Worm (Caenorhabditis elegans): ENCODE data around the gene ddn-3.

Gene ddn-3

DNA sequence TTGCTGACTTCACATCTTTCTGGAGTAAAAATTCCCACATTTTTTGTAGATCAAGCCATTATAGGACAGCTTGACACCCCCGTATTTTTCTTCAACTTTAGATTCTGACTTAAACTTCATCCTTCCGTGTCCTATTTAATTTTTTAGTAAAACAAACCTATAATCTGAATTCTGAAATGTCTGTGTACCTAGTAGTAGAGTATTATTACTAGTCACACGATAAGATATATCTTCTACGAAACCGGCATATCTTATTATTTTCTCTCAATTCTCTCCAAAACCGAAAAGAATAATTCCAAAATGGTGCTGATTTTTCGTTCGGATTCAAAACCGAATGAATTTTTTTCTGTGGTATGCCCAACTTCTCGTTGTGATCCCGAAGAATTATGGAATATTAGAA is 16.6 kb downstream of the ddn-3 start, which contains the start of gene F14D7.9:
TSS of gene F14D7.9 (plus strand) at position 301 of the 400 bp plus-strand sequence.
- no peak for TF ChIP-seq elt-3 (tag; optimal IDR thresholded peaks at IDR 0.05)
- no peak for TF ChIP-seq egl-27 (tag; optimal IDR thresholded peaks at IDR 0.05)
- no peak for TF ChIP-seq daf-12 (tag; optimal IDR thresholded peaks at IDR 0.05)
- no peak for TF ChIP-seq mml-1 (tag; optimal IDR thresholded peaks at IDR 0.05)
- no peak for TF ChIP-seq nhr-76 (tag; optimal IDR thresholded peaks at IDR 0.05)
- TF ChIP-seq eor-1 (tag; optimal IDR thresholded peaks at IDR 0.05), result no peak
- no peak for TF ChIP-seq nhr-28 (tag; optimal IDR thresholded peaks at IDR 0.05)
- no peak for TF ChIP-seq fkh-10 (GFP tag; optimal IDR thresholded peaks at IDR 0.05)
- no peak for TF ChIP-seq lin-39 (tag; optimal IDR thresholded peaks at IDR 0.05)
- TF ChIP-seq lsy-12 (tag; optimal IDR thresholded peaks at IDR 0.05), result no peak

DNA sequence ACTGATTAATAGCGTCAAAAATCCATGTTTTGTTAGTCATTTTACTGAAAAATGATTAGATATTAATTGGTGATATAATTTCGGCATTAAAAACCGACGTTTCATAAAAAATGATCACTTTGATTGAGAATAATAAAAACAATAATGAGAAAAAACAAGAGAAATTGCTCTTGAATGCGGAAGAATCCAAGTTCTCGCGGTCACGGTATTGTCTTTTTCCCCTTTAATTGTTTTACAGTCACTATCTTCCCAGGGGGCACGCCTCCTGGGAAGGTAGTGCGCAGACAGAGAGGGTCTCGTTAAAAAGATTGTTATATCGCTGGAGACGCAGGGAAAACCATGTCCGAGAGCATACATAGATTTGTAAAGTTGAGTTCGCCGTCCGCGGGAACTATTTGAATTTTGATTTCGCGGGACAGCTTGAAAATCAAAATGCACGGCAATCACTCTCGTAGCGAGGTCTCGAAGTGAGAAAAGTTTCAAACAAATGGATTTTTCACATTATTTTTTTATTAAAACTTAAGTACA is 17.3 kb downstream of the ddn-3 start, which contains the start of gene F14D7.2:
TSS of gene F14D7.2 (minus strand) at position 51 of the 528 bp plus-strand sequence.
- TF ChIP-seq lin-39 (tag; optimal IDR thresholded peaks at IDR 0.05) (no peak), nhr-12 (tag; optimal IDR thresholded peaks at IDR 0.05) (no peak), ceh-28 (tag; optimal IDR thresholded peaks at IDR 0.05) (no peak)

- TF ChIP-seq R02D3.7 (tag; optimal IDR thresholded peaks at IDR 0.05) (no peak), nhr-77 (tag; optimal IDR thresholded peaks at IDR 0.05) (no peak), ceh-82 (tag; optimal IDR thresholded peaks at IDR 0.05) (no peak), fkh-10 (GFP tag; optimal IDR thresholded peaks at IDR 0.05) (no peak), tbx-2 (tag; optimal IDR thresholded peaks at IDR 0.05) (no peak), skn-1 (tag; optimal IDR thresholded peaks at IDR 0.05) (no peak), elt-2 (tag; optimal IDR thresholded peaks at IDR 0.05) (no peak), nhr-76 (tag; optimal IDR thresholded peaks at IDR 0.05) (no peak), unc-62 (GFP tag; optimal IDR thresholded peaks at IDR 0.05) (no peak), lin-39 (tag; optimal IDR thresholded peaks at IDR 0.05) (no peak), egl-27 (tag; optimal IDR thresholded peaks at IDR 0.05) (no peak), ZK546.5 (tag; optimal IDR thresholded peaks at IDR 0.05) (no peak), daf-12 (tag; optimal IDR thresholded peaks at IDR 0.05) (no peak), lsy-12 (tag; optimal IDR thresholded peaks at IDR 0.05) (no peak), pqm-1 (tag; optimal IDR thresholded peaks at IDR 0.05) (no peak), pha-4 (tag; optimal IDR thresholded peaks at IDR 0.05) (no peak)
Measured at ce11 chrV:14290636-14291035, 20.4 kb downstream of the ddn-3 start, which contains the start of gene F14D7.18. Gene F14D7.18 (minus strand): TSS chrV:14290736.

- TF ChIP-seq ztf-4 (tag; optimal IDR thresholded peaks at IDR 0.05) (no peak), sea-2 (GFP tag; optimal IDR thresholded peaks at IDR 0.05) (no peak), unc-39 (tag; optimal IDR thresholded peaks at IDR 0.05) (no peak), mml-1 (tag; optimal IDR thresholded peaks at IDR 0.05) (no peak), nhr-28 (tag; optimal IDR thresholded peaks at IDR 0.05) (no peak)
Measured at ce11 chrV:14289363-14289762, 21.7 kb downstream of the ddn-3 start, which contains the start of gene F14D7.1. Gene F14D7.1 (minus strand): TSS chrV:14289463.

DNA sequence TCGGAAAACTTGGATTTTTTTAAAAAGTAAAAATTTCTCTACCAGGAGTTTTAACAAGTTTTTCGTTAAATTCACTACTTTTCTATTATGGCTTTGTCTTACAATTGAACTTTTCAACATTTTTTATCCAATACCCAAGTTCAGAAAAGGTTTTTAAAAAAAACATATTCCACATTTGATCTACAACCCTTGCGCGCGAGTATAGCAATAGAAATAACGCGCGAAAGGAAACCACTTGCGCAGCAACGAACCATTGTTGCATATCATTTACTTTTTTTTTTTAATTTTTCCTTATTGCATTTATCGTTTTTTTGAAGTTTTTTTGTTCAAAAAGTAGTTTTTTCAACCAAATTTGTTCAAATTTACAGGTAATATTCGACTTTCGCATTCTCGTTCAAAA is 25.2 kb downstream of the ddn-3 start, which contains the start of gene F40G12.11:
TSS of gene F40G12.11 (plus strand) at position 369 of the 400 bp plus-strand sequence.
- no peak for TF ChIP-seq nhr-25 (tag; optimal IDR thresholded peaks at IDR 0.05)
- TF ChIP-seq ztf-4 (tag; optimal IDR thresholded peaks at IDR 0.05), result no peak
- TF ChIP-seq nhr-43 (tag; optimal IDR thresholded peaks at IDR 0.05; ENCODE audit: poor library complexity, severe bottlenecking), result no peak
- no peak for TF ChIP-seq snpc-4 (tag; optimal IDR thresholded peaks at IDR 0.05)
- no peak for TF ChIP-seq nhr-23 (tag; optimal IDR thresholded peaks at IDR 0.05)

DNA sequence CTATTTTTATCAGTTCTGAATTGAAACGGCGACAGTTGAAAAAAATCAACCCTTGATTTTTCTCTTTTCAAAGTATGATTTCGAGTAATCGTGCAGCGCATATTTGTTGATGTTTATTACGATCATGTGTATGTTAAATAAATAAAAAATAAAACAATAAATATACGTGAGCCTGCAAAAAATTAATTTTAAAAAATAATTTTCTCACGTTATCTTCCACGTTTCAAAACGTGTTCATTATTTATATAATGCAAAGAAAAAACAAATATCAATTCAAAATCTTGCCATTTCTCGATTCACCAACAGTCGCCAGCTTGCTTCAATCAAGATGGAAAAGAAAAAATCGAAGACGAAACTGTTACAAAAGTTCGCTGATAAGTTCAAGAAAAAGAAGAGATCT is 27.8 kb downstream of the ddn-3 start, which contains the start of gene F40G12.10:
TSS of gene F40G12.10 (plus strand) at position 301 of the 400 bp plus-strand sequence.
- no peak for TF ChIP-seq nhr-67 (tag; optimal IDR thresholded peaks at IDR 0.05)
- TF ChIP-seq R02D3.7 (tag; optimal IDR thresholded peaks at IDR 0.05), result no peak
- no peak for TF ChIP-seq nhr-11 (tag; optimal IDR thresholded peaks at IDR 0.05)
- no peak for TF ChIP-seq skn-1 (tag; optimal IDR thresholded peaks at IDR 0.05)
- no peak for TF ChIP-seq ZK546.5 (tag; optimal IDR thresholded peaks at IDR 0.05)
- TF ChIP-seq fkh-2 (tag; optimal IDR thresholded peaks at IDR 0.05), result no peak
- no peak for TF ChIP-seq snpc-4 (tag; optimal IDR thresholded peaks at IDR 0.05)
- no peak for TF ChIP-seq nhr-76 (tag; optimal IDR thresholded peaks at IDR 0.05)
- no peak for TF ChIP-seq nhr-77 (tag; optimal IDR thresholded peaks at IDR 0.05)
- TF ChIP-seq elt-1 (tag; optimal IDR thresholded peaks at IDR 0.05), result no peak
- TF ChIP-seq unc-62 (GFP tag; optimal IDR thresholded peaks at IDR 0.05), result no peak
- TF ChIP-seq aly-2 (tag; optimal IDR thresholded peaks at IDR 0.05), result no peak
- no peak for TF ChIP-seq pqm-1 (tag; optimal IDR thresholded peaks at IDR 0.05)
- TF ChIP-seq nhr-237 (tag; optimal IDR thresholded peaks at IDR 0.05), result no peak
- TF ChIP-seq mdl-1 (tag; optimal IDR thresholded peaks at IDR 0.05), result no peak
